Worm (Caenorhabditis elegans) whole organism, mixed stage, embryonic: Measurements from ENCODE around the gene rpn-12.
A peak's percentile ranks its signal among the peaks of the same experiment; 100 is the strongest.

Source experiments
- M03D4.4 ChIP-seq: sonication (generic microtip); optimal IDR thresholded peaks from 2 replicates; lab custom pipeline; 2017; ENCODE audit warnings: mild to moderate bottlenecking, missing genetic modification characterization, missing compliant biosample characterization
- blmp-1 ChIP-seq: fragments of 150-350 bp; optimal IDR thresholded peaks from 2 replicates; lab custom pipeline; 2014; ENCODE audit warnings: missing biosample characterization, missing genetic modification characterization
- ceh-39 ChIP-seq: fragments of 150-350 bp; optimal IDR thresholded peaks from 2 replicates; lab custom pipeline; 2014; ENCODE audit warnings: missing biosample characterization, missing genetic modification characterization
- ceh-43 ChIP-seq: fragments of 200-800 bp; sonication (Bioruptor generic); optimal IDR thresholded peaks from 2 replicates; lab custom pipeline; 2018; ENCODE audit warnings: mild to moderate bottlenecking, missing genetic modification characterization, moderate library complexity, missing compliant biosample characterization
- ces-1 ChIP-seq: fragments of 150-350 bp; optimal IDR thresholded peaks from 2 replicates; lab custom pipeline; 2014; ENCODE audit warnings: missing biosample characterization, missing genetic modification reagents, missing genetic modification characterization
- cnd-1 ChIP-seq: fragments of 200-800 bp; sonication (Bioruptor generic); optimal IDR thresholded peaks from 2 replicates; lab custom pipeline; 2018; ENCODE audit warnings: mild to moderate bottlenecking, missing genetic modification characterization, missing compliant biosample characterization
- drap-1 ChIP-seq: fragments of 200-800 bp; sonication (Bioruptor generic); optimal IDR thresholded peaks from 3 replicates; lab custom pipeline; 2018; ENCODE audit warnings: mild to moderate bottlenecking, missing genetic modification characterization, missing compliant biosample characterization
- elt-1 ChIP-seq: sonication (generic microtip); optimal IDR thresholded peaks from 2 replicates; lab custom pipeline; 2017; ENCODE audit warnings: missing genetic modification characterization, mild to moderate bottlenecking, missing compliant biosample characterization, antibody characterized with exemption, moderate library complexity, borderline replicate concordance; ENCODE audit not compliant: insufficient read depth
- elt-3 ChIP-seq: fragments of 150-350 bp; optimal IDR thresholded peaks from 2 replicates; lab custom pipeline; 2014; ENCODE audit warnings: missing biosample characterization, missing genetic modification characterization
- hlh-1 ChIP-seq: fragments of 150-350 bp; optimal IDR thresholded peaks from 2 replicates; lab custom pipeline; 2014; ENCODE audit warnings: missing biosample characterization, missing genetic modification reagents, missing genetic modification characterization
- lin-13 ChIP-seq: fragments of 150-350 bp; optimal IDR thresholded peaks from 2 replicates; lab custom pipeline; 2014; ENCODE audit warnings: missing biosample characterization, missing genetic modification characterization
- lsy-2 ChIP-seq: fragments of 150-350 bp; optimal IDR thresholded peaks from 2 replicates; lab custom pipeline; 2014; ENCODE audit warnings: missing biosample characterization, missing genetic modification characterization
- mab-5 ChIP-seq: fragments of 150-350 bp; optimal IDR thresholded peaks from 2 replicates; lab custom pipeline; 2014; ENCODE audit warnings: missing biosample characterization, missing genetic modification characterization
- mep-1 ChIP-seq: fragments of 150-350 bp; optimal IDR thresholded peaks from 2 replicates; lab custom pipeline; 2017; ENCODE audit warnings: missing biosample characterization, missing genetic modification reagents, missing genetic modification characterization, inconsistent platforms
- nhr-12 ChIP-seq: fragments of 150-350 bp; optimal IDR thresholded peaks from 2 replicates; lab custom pipeline; 2014; ENCODE audit warnings: missing biosample characterization, missing genetic modification characterization
- nhr-2 ChIP-seq: fragments of 150-350 bp; optimal IDR thresholded peaks from 2 replicates; lab custom pipeline; 2014; ENCODE audit warnings: missing biosample characterization, missing genetic modification characterization
- nhr-237 ChIP-seq: fragments of 150-350 bp; optimal IDR thresholded peaks from 2 replicates; lab custom pipeline; 2014; ENCODE audit warnings: missing biosample characterization, missing genetic modification characterization
- nhr-28 ChIP-seq: fragments of 150-350 bp; optimal IDR thresholded peaks from 2 replicates; lab custom pipeline; 2014; ENCODE audit warnings: missing biosample characterization, missing genetic modification characterization
- nhr-76 ChIP-seq: sonication (generic microtip); optimal IDR thresholded peaks from 2 replicates; lab custom pipeline; 2017; ENCODE audit warnings: missing biosample characterization, missing genetic modification characterization
- pha-4 ChIP-seq: fragments of 150-350 bp; optimal IDR thresholded peaks from 2 replicates; lab custom pipeline; 2018; ENCODE audit warnings: missing biosample characterization, missing genetic modification reagents, missing genetic modification characterization
- sem-2 ChIP-seq: fragments of 200-800 bp; sonication (Bioruptor generic); optimal IDR thresholded peaks from 2 replicates; lab custom pipeline; 2018; ENCODE audit warnings: mild to moderate bottlenecking, missing genetic modification characterization, missing compliant biosample characterization
- sptf-1 ChIP-seq: sonication (generic microtip); optimal IDR thresholded peaks from 2 replicates; lab custom pipeline; 2017; ENCODE audit warnings: mild to moderate bottlenecking, missing genetic modification characterization, moderate library complexity, missing compliant biosample characterization
- tbx-8 ChIP-seq: fragments of 200-800 bp; sonication (Bioruptor generic); optimal IDR thresholded peaks from 2 replicates; lab custom pipeline; 2018; ENCODE audit warnings: mild to moderate bottlenecking, missing genetic modification characterization, moderate library complexity, missing compliant biosample characterization
- unc-120 ChIP-seq: sonication (generic microtip); optimal IDR thresholded peaks from 2 replicates; lab custom pipeline; 2017; ENCODE audit warnings: missing genetic modification characterization, missing compliant biosample characterization; ENCODE audit not compliant: poor library complexity, severe bottlenecking
- unc-39 ChIP-seq: fragments of 150-350 bp; optimal IDR thresholded peaks from 2 replicates; lab custom pipeline; 2014; ENCODE audit warnings: missing biosample characterization, missing genetic modification characterization
- zip-8 ChIP-seq: fragments of 150-350 bp; optimal IDR thresholded peaks from 2 replicates; lab custom pipeline; 2014; ENCODE audit warnings: missing biosample characterization, missing genetic modification characterization
- ztf-11 ChIP-seq: fragments of 150-350 bp; optimal IDR thresholded peaks from 2 replicates; lab custom pipeline; 2014; ENCODE audit warnings: missing biosample characterization, missing genetic modification characterization

The rpn-12 gene

ce11 chrII:11675877-11676473 lies 23.1 kb downstream of the rpn-12 start, which contains the start of the genes trr-1 and C47D12.2:
Gene trr-1 (minus strand): TSS chrII:11675927.
Gene C47D12.2 (plus strand): TSS chrII:11676306.
- TF ChIP-seq sem-2 (GFP tag; lab: Kevin White, UChicago), result no peak
- TF ChIP-seq pha-4, result peak; percentile 49
- TF ChIP-seq mab-5 (tag; lab: Kevin White, UChicago), result no peak
- TF ChIP-seq elt-1 (tag; lab: Kevin White, UChicago), result no peak
- no peak for TF ChIP-seq nhr-2
- peak; percentile 72 for TF ChIP-seq lin-13 (tag; lab: Kevin White, UChicago)
- TF ChIP-seq unc-120 (tag; lab: Kevin White, UChicago), result no peak
- TF ChIP-seq, all 35 proteins: peak for 2

ce11 chrII:11680220-11680619 lies 27.3 kb downstream of the rpn-12 start:
- TF ChIP-seq nhr-2 (no peak), lsy-2 (tag; lab: Kevin White, UChicago) (no peak), M03D4.4 (tag; lab: Kevin White, UChicago) (no peak), pha-4 (no peak), nhr-76 (tag; lab: Kevin White, UChicago) (no peak), cnd-1 (tag; lab: Kevin White, UChicago) (no peak), sem-2 (GFP tag; lab: Kevin White, UChicago) (no peak), hlh-1 (no peak), ztf-11 (no peak), tbx-8 (GFP tag; lab: Kevin White, UChicago) (no peak), ceh-39 (tag; lab: Kevin White, UChicago) (no peak), blmp-1 (tag; lab: Kevin White, UChicago) (no peak), elt-3 (no peak), nhr-237 (no peak), mep-1 (no peak), nhr-28 (no peak)

DNA sequence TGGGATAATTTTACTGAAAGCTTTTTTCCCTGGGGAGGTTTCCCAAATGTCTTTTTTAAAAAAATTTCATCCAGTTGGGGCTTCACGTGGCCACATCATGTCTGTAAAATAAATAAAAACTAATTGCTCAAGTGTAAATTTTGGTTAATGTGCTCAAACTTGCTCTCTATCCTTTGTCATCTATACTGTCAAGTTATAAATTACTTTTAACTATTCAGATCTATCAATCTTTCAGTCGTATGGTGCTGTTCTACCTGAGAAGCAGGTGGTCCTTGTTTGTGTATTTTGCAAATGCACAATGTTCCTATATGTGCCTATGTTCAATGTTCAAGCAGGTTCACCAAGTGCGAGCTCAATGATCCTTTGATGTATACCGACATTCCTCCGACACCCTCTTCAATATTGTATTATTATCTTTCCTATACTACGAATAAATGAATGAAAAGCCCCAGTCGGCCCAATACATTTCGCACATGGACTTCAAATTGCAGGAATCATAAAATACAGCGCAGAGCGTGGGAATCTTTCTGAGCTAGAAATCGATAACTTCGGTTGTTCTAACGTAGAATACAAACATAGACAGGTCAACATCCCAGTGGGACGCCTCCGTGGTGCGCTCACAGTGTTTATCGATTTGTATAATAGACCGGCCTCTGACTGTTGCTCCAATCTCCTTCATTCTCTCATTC lies 28.4 kb downstream of the rpn-12 start, which contains the start of the genes sfxn-1.4 and C47D12.4:
sfxn-1.4 (minus strand) TSS at position 101 of the 689 bp plus-strand sequence.
C47D12.4 (plus strand) TSS at position 639 of the 689 bp plus-strand sequence.
- TF ChIP-seq ceh-39 (tag; lab: Kevin White, UChicago) (peak; percentile 1), nhr-12 (no peak)

DNA sequence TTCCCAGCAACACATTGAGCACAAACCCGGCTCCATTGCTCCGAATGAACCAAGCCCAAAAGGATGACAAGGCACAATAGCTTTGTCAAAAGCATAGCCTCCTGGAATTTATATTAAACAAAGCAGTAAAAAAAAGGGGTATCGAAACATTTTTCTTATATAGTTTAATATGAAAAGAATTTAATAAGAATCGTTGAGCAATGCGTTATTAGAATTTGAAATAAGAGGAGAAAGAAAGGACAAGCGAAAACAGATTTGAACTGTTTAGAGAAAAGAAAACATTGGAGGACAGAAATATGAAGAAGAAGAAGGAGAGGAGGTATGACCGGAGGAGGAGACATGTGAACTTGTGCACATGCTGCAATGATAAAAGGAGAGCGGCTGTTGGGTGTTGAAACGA lies 32.3 kb downstream of the rpn-12 start, which contains the start of gene C47D12.5:
C47D12.5 (minus strand) TSS at position 101 of the 400 bp plus-strand sequence.
- TF ChIP-seq nhr-28 (no peak), elt-3 (no peak), unc-39 (tag; lab: Kevin White, UChicago) (no peak), sem-2 (GFP tag; lab: Kevin White, UChicago) (no peak), ceh-39 (tag; lab: Kevin White, UChicago) (no peak), ztf-11 (no peak), mab-5 (tag; lab: Kevin White, UChicago) (no peak), lsy-2 (tag; lab: Kevin White, UChicago) (no peak), M03D4.4 (tag; lab: Kevin White, UChicago) (no peak), cnd-1 (tag; lab: Kevin White, UChicago) (no peak), blmp-1 (tag; lab: Kevin White, UChicago) (no peak), ceh-43 (no peak), nhr-76 (tag; lab: Kevin White, UChicago) (no peak), sptf-1 (no peak), elt-1 (tag; lab: Kevin White, UChicago) (no peak), nhr-2 (no peak), tbx-8 (GFP tag; lab: Kevin White, UChicago) (no peak), zip-8 (no peak)

DNA sequence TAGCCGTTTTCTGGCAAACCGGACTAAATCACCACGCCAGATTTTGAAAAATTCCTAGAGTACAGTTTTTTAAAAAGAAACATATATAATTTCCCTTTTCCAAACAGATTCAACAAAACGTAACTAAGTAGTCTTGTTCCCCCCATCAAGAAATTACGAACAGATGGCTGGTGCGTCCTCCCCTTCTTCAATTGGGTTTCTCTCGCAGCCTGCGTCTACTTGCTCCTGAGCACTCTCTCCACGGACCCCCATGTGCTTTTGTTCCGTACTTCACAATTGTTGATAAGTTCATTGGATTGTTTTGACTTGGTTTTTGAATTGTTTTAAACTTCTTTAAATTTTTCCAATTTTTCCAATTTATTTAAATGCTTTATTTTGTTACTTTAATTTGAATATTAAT lies 35.1 kb downstream of the rpn-12 start:
- TF ChIP-seq ceh-43 (no peak), ces-1 (peak; percentile 79), drap-1 (GFP tag; lab: Kevin White, UChicago) (no peak), cnd-1 (tag; lab: Kevin White, UChicago) (peak; percentile 70), unc-120 (tag; lab: Kevin White, UChicago) (peak; percentile 46)
- TF ChIP-seq, all 35 proteins: peak for 3

DNA sequence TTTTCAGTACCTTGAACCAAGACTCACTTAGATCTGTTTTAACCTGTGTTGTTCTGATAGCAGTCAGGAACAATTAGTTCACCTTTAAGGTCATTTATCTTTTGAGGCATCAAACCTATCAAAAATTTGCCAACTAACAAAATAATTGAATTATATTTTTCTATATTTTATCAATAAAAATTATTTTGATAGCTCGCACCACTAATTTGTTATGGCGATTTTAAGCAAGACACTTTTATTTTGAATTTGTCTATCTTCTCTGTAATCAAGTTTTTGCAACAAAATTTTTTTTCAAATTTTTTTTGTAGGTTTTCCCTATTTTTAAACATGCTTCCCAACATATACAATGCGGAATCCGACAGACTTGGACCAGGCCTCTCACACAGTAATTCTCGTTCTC lies 35.7 kb downstream of the rpn-12 start, which contains the start of gene kel-1:
kel-1 (plus strand) TSS at position 301 of the 400 bp plus-strand sequence.
- TF ChIP-seq lin-13 (tag; lab: Kevin White, UChicago) (no peak), elt-3 (no peak), nhr-237 (no peak), pha-4 (no peak)
